Fruit fly (Drosophila melanogaster): ENCODE results near the gene CG31141.

The CG31141 gene

DNA sequence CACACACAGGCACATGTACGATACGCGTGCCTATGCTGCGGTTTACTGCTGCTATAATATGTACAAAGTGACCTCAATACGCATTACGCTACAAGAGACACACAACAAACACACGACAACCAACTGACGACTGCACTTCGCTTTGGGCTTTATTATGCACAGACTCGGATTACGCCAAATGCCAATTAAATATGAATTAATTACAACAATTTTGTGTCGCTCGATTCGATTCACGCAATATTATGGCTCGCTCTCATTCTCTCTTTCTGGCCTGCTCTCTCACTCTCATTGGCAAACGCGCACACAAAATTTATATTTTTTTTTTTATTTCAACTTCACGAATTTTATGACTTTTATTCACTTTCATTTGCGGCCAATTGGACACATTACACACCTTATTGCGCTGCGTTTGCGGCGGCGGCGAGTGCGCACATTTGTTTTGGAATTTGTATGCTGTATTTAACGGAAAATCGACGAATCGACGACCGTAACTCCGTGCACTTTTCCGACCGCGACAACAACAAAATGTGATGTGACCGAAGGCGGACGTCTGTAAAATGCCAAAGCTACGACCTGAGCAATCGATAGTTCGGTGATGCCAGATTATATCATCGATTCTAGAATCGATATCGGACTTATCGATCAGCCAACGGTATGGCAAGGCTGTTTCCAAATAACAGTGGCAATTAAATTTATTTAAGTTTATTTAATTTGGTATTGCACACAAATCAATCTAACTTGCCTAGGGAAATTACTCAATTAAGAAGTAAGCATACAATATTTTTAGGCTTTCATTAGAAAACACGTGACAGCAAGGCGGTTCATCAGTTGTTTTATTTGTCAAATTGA, at the start of gene CG31141, which contains the start of gene sba:
TSS of gene CG31141 (plus strand) at position 799 of the 849 bp plus-strand sequence.
TSS of gene sba (minus strand) at position 472 of the 849 bp plus-strand sequence.
- TF ChIP-seq CG32264 (GFP tag; optimal IDR thresholded peaks at IDR 0.05): no peak
- TF ChIP-seq pan (optimal IDR thresholded peaks at IDR 0.05): no peak
- TF ChIP-seq Myc (optimal IDR thresholded peaks at IDR 0.05): no peak
- TF ChIP-seq dl (GFP tag; optimal IDR thresholded peaks at IDR 0.05; ENCODE audit: insufficient read depth in 1 of 2, partially characterized antibody in 2 of 2): no peak
- no peak for TF ChIP-seq fru (GFP tag; optimal IDR thresholded peaks at IDR 0.05)
- peak; percentile 40 for TF ChIP-seq Hnf4 (GFP tag; optimal IDR thresholded peaks at IDR 0.05)
- peak; percentile 62 for TF ChIP-seq Hr83 (GFP tag; optimal IDR thresholded peaks at IDR 0.05; ENCODE audit: poor library complexity, severe bottlenecking)
- TF ChIP-seq h (GFP tag; optimal IDR thresholded peaks at IDR 0.05): peak; percentile 18
- TF ChIP-seq CG9705 (GFP tag; optimal IDR thresholded peaks at IDR 0.05): no peak
- peak; percentile 25 for TF ChIP-seq Dif (GFP tag; optimal IDR thresholded peaks at IDR 0.05; ENCODE audit: partially characterized antibody)
- TF ChIP-seq GATAd (GFP tag; optimal IDR thresholded peaks at IDR 0.05): no peak
- no peak for TF ChIP-seq Vsx2 (GFP tag; optimal IDR thresholded peaks at IDR 0.05; ENCODE audit: partially characterized antibody)
- no peak for TF ChIP-seq CrebA (GFP tag; optimal IDR thresholded peaks at IDR 0.05; ENCODE audit: borderline replicate concordance)
- no peak for TF ChIP-seq Hr78 (GFP tag; optimal IDR thresholded peaks at IDR 0.05)
- TF ChIP-seq brk (GFP tag; optimal IDR thresholded peaks at IDR 0.05): no peak
- no peak for TF ChIP-seq Rel (GFP tag; optimal IDR thresholded peaks at IDR 0.05)
- peak; percentile 33 for TF ChIP-seq Rel (tag; optimal IDR thresholded peaks at IDR 0.05)
- no peak for TF ChIP-seq sv (GFP tag; optimal IDR thresholded peaks at IDR 0.05)
- no peak for TF ChIP-seq Mio (GFP tag; optimal IDR thresholded peaks at IDR 0.05)
- TF ChIP-seq Dfd (GFP tag; optimal IDR thresholded peaks at IDR 0.05): no peak
- TF ChIP-seq dmrt93B (GFP tag; optimal IDR thresholded peaks at IDR 0.05): no peak
- TF ChIP-seq woc (GFP tag; optimal IDR thresholded peaks at IDR 0.05): no peak
- no peak for TF ChIP-seq jim (GFP tag; optimal IDR thresholded peaks at IDR 0.05)
- TF ChIP-seq sage (GFP tag; optimal IDR thresholded peaks at IDR 0.05): no peak
- TF ChIP-seq Sp1 (GFP tag; optimal IDR thresholded peaks at IDR 0.05): peak; percentile 58
- TF ChIP-seq psq (GFP tag; optimal IDR thresholded peaks at IDR 0.05): no peak
- TF ChIP-seq rgr (GFP tag; optimal IDR thresholded peaks at IDR 0.05): peak; percentile 19
- peak; percentile 38 for TF ChIP-seq Jra (GFP tag; optimal IDR thresholded peaks at IDR 0.05)
- TF ChIP-seq lola (GFP tag; optimal IDR thresholded peaks at IDR 0.05): no peak
- no peak for TF ChIP-seq N (GFP tag; optimal IDR thresholded peaks at IDR 0.05)
- TF ChIP-seq HLH106 (tag; optimal IDR thresholded peaks at IDR 0.05): no peak
- TF ChIP-seq dsf (GFP tag; optimal IDR thresholded peaks at IDR 0.05; ENCODE audit: borderline replicate concordance): no peak
- no peak for TF ChIP-seq OdsH (GFP tag; optimal IDR thresholded peaks at IDR 0.05)

dm6 chr3R:23874198-23874597, 48.9 kb upstream of the CG31141 start:
- TF ChIP-seq CG32264 (GFP tag; optimal IDR thresholded peaks at IDR 0.05) (peak; percentile 27), Dfd (GFP tag; optimal IDR thresholded peaks at IDR 0.05) (no peak), usp (GFP tag; optimal IDR thresholded peaks at IDR 0.05) (no peak), jim (GFP tag; optimal IDR thresholded peaks at IDR 0.05) (no peak), Dif (GFP tag; optimal IDR thresholded peaks at IDR 0.05; ENCODE audit: partially characterized antibody) (no peak), CG9705 (GFP tag; optimal IDR thresholded peaks at IDR 0.05) (no peak), sage (GFP tag; optimal IDR thresholded peaks at IDR 0.05) (peak; percentile 18), pan (optimal IDR thresholded peaks at IDR 0.05) (no peak), h (GFP tag; optimal IDR thresholded peaks at IDR 0.05) (peak; percentile 82), OdsH (GFP tag; optimal IDR thresholded peaks at IDR 0.05) (peak; percentile 69), GATAd (GFP tag; optimal IDR thresholded peaks at IDR 0.05) (no peak), br (GFP tag; optimal IDR thresholded peaks at IDR 0.05) (peak; percentile 55), dsf (GFP tag; optimal IDR thresholded peaks at IDR 0.05; ENCODE audit: borderline replicate concordance) (no peak), Hr83 (GFP tag; optimal IDR thresholded peaks at IDR 0.05; ENCODE audit: poor library complexity, severe bottlenecking) (no peak), Rel (GFP tag; optimal IDR thresholded peaks at IDR 0.05) (peak; percentile 44), Rel (tag; optimal IDR thresholded peaks at IDR 0.05) (no peak), foxo (GFP tag; optimal IDR thresholded peaks at IDR 0.05) (peak in 1 of 2 experiments; percentile 67), ey (GFP tag; optimal IDR thresholded peaks at IDR 0.05) (peak; percentile 76), Jra (GFP tag; optimal IDR thresholded peaks at IDR 0.05) (no peak), CrebA (GFP tag; optimal IDR thresholded peaks at IDR 0.05; ENCODE audit: borderline replicate concordance) (no peak), Hnf4 (GFP tag; optimal IDR thresholded peaks at IDR 0.05) (peak; percentile 45), brk (GFP tag; optimal IDR thresholded peaks at IDR 0.05) (no peak), rgr (GFP tag; optimal IDR thresholded peaks at IDR 0.05) (peak; percentile 69), dmrt93B (GFP tag; optimal IDR thresholded peaks at IDR 0.05) (peak; percentile 18), woc (GFP tag; optimal IDR thresholded peaks at IDR 0.05) (peak; percentile 50), Sp1 (GFP tag; optimal IDR thresholded peaks at IDR 0.05) (peak; percentile 53), Hr78 (GFP tag; optimal IDR thresholded peaks at IDR 0.05) (no peak), HLH106 (tag; optimal IDR thresholded peaks at IDR 0.05) (peak; percentile 64), fru (GFP tag; optimal IDR thresholded peaks at IDR 0.05) (peak; percentile 73), psq (GFP tag; optimal IDR thresholded peaks at IDR 0.05) (peak; percentile 48), lola (GFP tag; optimal IDR thresholded peaks at IDR 0.05) (no peak), Abd-B (GFP tag; optimal IDR thresholded peaks at IDR 0.05) (no peak), Myc (optimal IDR thresholded peaks at IDR 0.05) (no peak), dl (GFP tag; optimal IDR thresholded peaks at IDR 0.05; ENCODE audit: insufficient read depth in 1 of 2, partially characterized antibody in 2 of 2) (no peak), Mio (GFP tag; optimal IDR thresholded peaks at IDR 0.05) (no peak), Vsx2 (GFP tag; optimal IDR thresholded peaks at IDR 0.05; ENCODE audit: partially characterized antibody) (no peak), N (GFP tag; optimal IDR thresholded peaks at IDR 0.05) (no peak), sv (GFP tag; optimal IDR thresholded peaks at IDR 0.05) (no peak), tai (GFP tag; optimal IDR thresholded peaks at IDR 0.05) (peak; percentile 56)

Measured in whole organism, wandering third instar larva.